Worm (Caenorhabditis elegans) whole organism, late embryonic: ENCODE data around the gene sel-5.

Experiments
- ama-1 ChIP-seq: fragments of 150-350 bp; optimal IDR thresholded peaks from 2 replicates; lab custom pipeline; 2014
- ceh-14 ChIP-seq: sonication (generic microtip); optimal IDR thresholded peaks from 2 replicates; lab custom pipeline; 2016; ENCODE audit warnings: missing genotype, missing genetic modification characterization, missing compliant biosample characterization
- ceh-2 ChIP-seq: sonication (generic microtip); optimal IDR thresholded peaks from 2 replicates; lab custom pipeline; 2016; ENCODE audit warnings: missing genotype, missing genetic modification characterization, missing compliant biosample characterization
- ceh-6 ChIP-seq: fragments of 200-800 bp; sonication (Bioruptor generic); optimal IDR thresholded peaks from 2 replicates; lab custom pipeline; 2018; ENCODE audit warnings: mild to moderate bottlenecking, missing genetic modification characterization, missing compliant biosample characterization
- dmd-4 ChIP-seq: sonication (generic microtip); optimal IDR thresholded peaks from 2 replicates; lab custom pipeline; 2016; ENCODE audit warnings: borderline replicate concordance, missing genetic modification characterization, missing compliant biosample characterization
- dve-1 ChIP-seq: sonication (generic microtip); optimal IDR thresholded peaks from 2 replicates; lab custom pipeline; 2017; ENCODE audit warnings: antibody characterized with exemption, mild to moderate bottlenecking, missing genetic modification characterization, missing compliant biosample characterization
- elt-4 ChIP-seq: sonication (generic microtip); optimal IDR thresholded peaks from 2 replicates; lab custom pipeline; 2016; ENCODE audit warnings: missing genetic modification characterization, missing compliant biosample characterization
- ets-4 ChIP-seq: sonication (generic microtip); optimal IDR thresholded peaks from 2 replicates; lab custom pipeline; 2016; ENCODE audit warnings: missing genetic modification characterization, missing compliant biosample characterization
- fax-1 ChIP-seq: sonication (generic microtip); optimal IDR thresholded peaks from 2 replicates; lab custom pipeline; 2016; ENCODE audit warnings: missing genotype, missing genetic modification characterization, missing compliant biosample characterization
- fkh-10 ChIP-seq: fragments of 150-350 bp; optimal IDR thresholded peaks from 2 replicates; lab custom pipeline; 2014; ENCODE audit warnings: missing biosample characterization, missing genetic modification reagents, missing genetic modification characterization
- mec-3 ChIP-seq: sonication (generic microtip); optimal IDR thresholded peaks from 2 replicates; lab custom pipeline; 2016; ENCODE audit warnings: borderline replicate concordance, missing genetic modification characterization, missing compliant biosample characterization
- nfya-1 ChIP-seq: sonication (generic microtip); optimal IDR thresholded peaks from 2 replicates; lab custom pipeline; 2017; ENCODE audit warnings: missing genetic modification characterization, mild to moderate bottlenecking, missing compliant biosample characterization, antibody characterized with exemption, moderate library complexity
- pros-1 ChIP-seq: fragments of 150-350 bp; optimal IDR thresholded peaks from 2 replicates; lab custom pipeline; 2014; ENCODE audit warnings: missing biosample characterization, missing genetic modification reagents, missing genetic modification characterization
- tbx-2 ChIP-seq: sonication (generic microtip); optimal IDR thresholded peaks from 2 replicates; lab custom pipeline; 2016; ENCODE audit warnings: missing genetic modification characterization, missing compliant biosample characterization

ce11 chrIII:4544959-4545358 is 33.3 kb downstream of the sel-5 start, which contains the start of gene M88.3:
- TF ChIP-seq dmd-4 (tag; lab: Kevin White, UChicago) = no peak
- no peak for TF ChIP-seq elt-4 (tag; lab: Kevin White, UChicago)
- no peak for TF ChIP-seq pros-1
- no peak for TF ChIP-seq ets-4 (tag; lab: Kevin White, UChicago)
- TF ChIP-seq ceh-6 (GFP tag; lab: Kevin White, UChicago) = no peak
- TF ChIP-seq fax-1 (tag; lab: Kevin White, UChicago) = no peak
- TF ChIP-seq nfya-1 (tag; lab: Kevin White, UChicago) = no peak
- TF ChIP-seq ceh-14 (tag; lab: Kevin White, UChicago) = no peak
- TF ChIP-seq dve-1 = no peak
- no peak for TF ChIP-seq fkh-10
- no peak for TF ChIP-seq ama-1
- no peak for TF ChIP-seq ceh-2
- TF ChIP-seq mec-3 (tag; lab: Kevin White, UChicago) = no peak
- no peak for TF ChIP-seq tbx-2 (tag; lab: Kevin White, UChicago)
